Fruit fly (Drosophila melanogaster) whole organism, adult: ENCODE measurements around the gene CG5107.

Experiments
- CG14711 ChIP-seq: fragments of 200-800 bp; sonication (Bioruptor generic); optimal IDR thresholded peaks from 2 replicates; lab custom pipeline; 2018; ENCODE audit warnings: missing biosample characterization, mild to moderate bottlenecking, missing genetic modification characterization, moderate library complexity
- CG1620 ChIP-seq: fragments of 200-800 bp; sonication (Bioruptor generic); optimal IDR thresholded peaks from 2 replicates; lab custom pipeline; 2016; ENCODE audit warnings: missing biosample characterization, missing genetic modification characterization
- CG33017 ChIP-seq: fragments of 200-800 bp; sonication (Bioruptor generic); optimal IDR thresholded peaks from 2 replicates; lab custom pipeline; 2018; ENCODE audit warnings: missing biosample characterization, mild to moderate bottlenecking, missing genetic modification characterization, moderate library complexity
- CG7045 ChIP-seq: fragments of 200-800 bp; sonication (Bioruptor generic); optimal IDR thresholded peaks from 2 replicates; lab custom pipeline; 2017; ENCODE audit warnings: missing biosample characterization, mild to moderate bottlenecking, missing genetic modification characterization
- CG7101 ChIP-seq: fragments of 200-800 bp; sonication (Bioruptor generic); optimal IDR thresholded peaks from 2 replicates; lab custom pipeline; 2018; ENCODE audit warnings: missing biosample characterization, mild to moderate bottlenecking, missing genetic modification characterization, moderate library complexity
- Hr96 ChIP-seq: fragments of 200-800 bp; sonication (Bioruptor generic); optimal IDR thresholded peaks from 2 replicates; lab custom pipeline; 2016; ENCODE audit warnings: missing biosample characterization, missing genetic modification characterization
- Mnt ChIP-seq: fragments of 200-800 bp; sonication (Bioruptor generic); optimal IDR thresholded peaks from 2 replicates; lab custom pipeline; 2016; ENCODE audit warnings: missing biosample characterization, mild to moderate bottlenecking, missing genetic modification characterization
- bab1 ChIP-seq: fragments of 200-800 bp; sonication (Bioruptor generic); optimal IDR thresholded peaks from 3 replicates; lab custom pipeline; 2019; ENCODE audit warnings: missing biosample characterization, mild to moderate bottlenecking, missing genetic modification characterization, moderate library complexity
- cic ChIP-seq: fragments of 200-800 bp; sonication (Bioruptor generic); optimal IDR thresholded peaks from 2 replicates; lab custom pipeline; 2017; ENCODE audit warnings: missing biosample characterization, mild to moderate bottlenecking, missing genetic modification characterization, moderate library complexity
- kay ChIP-seq: fragments of 200-800 bp; sonication (Bioruptor generic); peaks from one replicate; lab custom pipeline; 2016; ENCODE audit warnings: missing biosample characterization, missing genetic modification characterization, borderline replicate concordance
- ovo ChIP-seq: fragments of 200-800 bp; sonication (Bioruptor generic); optimal IDR thresholded peaks from 2 replicates; lab custom pipeline; 2016; ENCODE audit warnings: missing biosample characterization, missing genetic modification characterization
- tj ChIP-seq: fragments of 200-800 bp; sonication (Bioruptor generic); optimal IDR thresholded peaks from 3 replicates; lab custom pipeline; 2017; ENCODE audit warnings: missing biosample characterization, mild to moderate bottlenecking, missing genetic modification characterization, moderate library complexity

DNA sequence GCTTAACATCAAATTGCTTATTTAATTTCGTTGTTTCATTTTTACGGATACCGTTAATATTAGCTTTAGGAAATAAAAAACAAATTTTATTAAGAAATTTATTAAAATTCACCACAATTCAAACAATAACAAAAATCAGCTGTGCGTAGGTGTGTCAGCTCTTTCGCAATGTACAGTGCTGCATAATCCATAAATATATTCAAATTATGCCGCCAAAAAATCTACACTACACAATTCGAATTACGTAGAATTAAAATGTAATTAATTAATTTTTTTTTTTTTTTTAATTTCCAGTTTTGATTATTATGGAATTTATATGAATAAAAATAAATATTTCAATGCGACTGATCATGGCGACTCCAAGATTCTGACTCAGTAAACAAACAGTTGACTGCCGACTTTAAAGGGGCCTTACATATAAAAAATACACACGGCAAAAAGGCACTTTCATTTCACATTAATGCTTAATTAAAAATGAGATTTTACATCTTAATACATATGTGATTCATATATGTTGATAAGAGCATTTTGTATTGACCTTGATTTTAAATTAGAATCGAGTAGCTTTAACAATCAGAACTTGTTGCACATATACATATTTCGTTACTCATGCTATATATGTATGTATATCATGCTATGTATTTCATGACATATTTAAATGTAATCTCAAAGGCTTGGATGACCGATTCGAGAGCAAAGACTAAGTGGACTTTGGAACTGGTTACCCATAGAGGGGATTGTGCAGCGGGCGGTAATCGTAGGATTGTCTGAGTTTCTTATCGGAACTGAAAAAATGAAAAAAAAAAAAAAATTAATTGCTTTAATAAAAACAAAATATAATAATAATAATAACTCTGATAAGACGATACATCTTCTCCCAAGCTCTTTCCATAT lies 11.4 kb upstream of the CG5107 start:
- TF ChIP-seq tj (GFP tag; lab: Kevin White, UChicago): peak; percentile 81
- TF ChIP-seq CG33017: no peak
- no peak for TF ChIP-seq ovo
- TF ChIP-seq CG14711: peak; percentile 58
- peak; percentile 26 for TF ChIP-seq CG7101 (tag; lab: Kevin White, UChicago)
- TF ChIP-seq cic (GFP tag; lab: Kevin White, UChicago): no peak
- TF ChIP-seq CG1620 (GFP tag; lab: Kevin White, UChicago): no peak
- no peak for TF ChIP-seq Hr96 (GFP tag; lab: Kevin White, UChicago)
- peak; percentile 98 for TF ChIP-seq kay
- no peak for TF ChIP-seq CG7045 (GFP tag; lab: Kevin White, UChicago)
- no peak for TF ChIP-seq Mnt (GFP tag; lab: Kevin White, UChicago)
- TF ChIP-seq bab1 (GFP tag; lab: Kevin White, UChicago): peak; percentile 15
